Worm (Caenorhabditis elegans) whole organism, L2 larva: ENCODE results near the gene pho-4.

Experiments
- C34F6.9 ChIP-seq: fragments of 150-350 bp; optimal IDR thresholded peaks from 2 replicates; lab custom pipeline; 2014; ENCODE audit warnings: missing biosample characterization, missing genetic modification characterization
- F13H6.1 ChIP-seq: sonication (generic microtip); optimal IDR thresholded peaks from 2 replicates; lab custom pipeline; 2016; ENCODE audit warnings: missing genetic modification characterization, missing compliant biosample characterization
- Y55F3AM.14 ChIP-seq: fragments of 200-800 bp; sonication (Bioruptor generic); optimal IDR thresholded peaks from 2 replicates; lab custom pipeline; 2018; ENCODE audit warnings: mild to moderate bottlenecking, missing genetic modification characterization, missing compliant biosample characterization
- ZK546.5 ChIP-seq: sonication (generic microtip); optimal IDR thresholded peaks from 2 replicates; lab custom pipeline; 2017; ENCODE audit warnings: missing biosample characterization, missing genetic modification characterization
- alr-1 ChIP-seq: fragments of 150-350 bp; optimal IDR thresholded peaks from 2 replicates; lab custom pipeline; 2014; ENCODE audit warnings: missing biosample characterization, missing genetic modification characterization
- aly-2 ChIP-seq: fragments of 150-350 bp; optimal IDR thresholded peaks from 2 replicates; lab custom pipeline; 2014; ENCODE audit warnings: missing biosample characterization, missing genetic modification characterization
- ama-1 ChIP-seq: fragments of 150-350 bp; optimal IDR thresholded peaks from 2 replicates; lab custom pipeline; 2018; ENCODE audit warnings: inconsistent platforms
- blmp-1 ChIP-seq: sonication (generic microtip); optimal IDR thresholded peaks from 2 replicates; lab custom pipeline; 2017; ENCODE audit warnings: missing genetic modification characterization, mild to moderate bottlenecking, missing compliant biosample characterization, antibody characterized with exemption, moderate library complexity; ENCODE audit not compliant: insufficient read depth
- ceh-16 ChIP-seq: fragments of 150-350 bp; optimal IDR thresholded peaks from 2 replicates; lab custom pipeline; 2014; ENCODE audit warnings: missing biosample characterization, missing genetic modification characterization
- ceh-82 ChIP-seq: fragments of 150-350 bp; optimal IDR thresholded peaks from 2 replicates; lab custom pipeline; 2014; ENCODE audit warnings: missing biosample characterization, missing genetic modification characterization
- crh-2 ChIP-seq: sonication (generic microtip); optimal IDR thresholded peaks from 2 replicates; lab custom pipeline; 2017; ENCODE audit warnings: missing biosample characterization, missing genetic modification characterization
- dmd-4 ChIP-seq: sonication (generic microtip); optimal IDR thresholded peaks from 2 replicates; lab custom pipeline; 2017; ENCODE audit warnings: missing biosample characterization, missing genetic modification characterization
- egl-27 ChIP-seq: sonication (generic microtip); optimal IDR thresholded peaks from 3 replicates; lab custom pipeline; 2017; ENCODE audit warnings: missing biosample characterization, missing genetic modification reagents, missing genetic modification characterization
- elt-1 ChIP-seq: fragments of 150-350 bp; optimal IDR thresholded peaks from 2 replicates; lab custom pipeline; 2014; ENCODE audit warnings: missing biosample characterization, missing genetic modification characterization
- elt-3 ChIP-seq: sonication (generic microtip); optimal IDR thresholded peaks from 2 replicates; lab custom pipeline; 2017; ENCODE audit warnings: missing biosample characterization, missing genetic modification characterization
- fos-1 ChIP-seq: fragments of 150-350 bp; optimal IDR thresholded peaks from 2 replicates; lab custom pipeline; 2014; ENCODE audit warnings: missing biosample characterization, missing genetic modification characterization
- gmeb-1 ChIP-seq: fragments of 150-350 bp; optimal IDR thresholded peaks from 2 replicates; lab custom pipeline; 2014; ENCODE audit warnings: missing biosample characterization, missing genetic modification characterization
- lin-11 ChIP-seq: fragments of 150-350 bp; sonication (generic microtip); optimal IDR thresholded peaks from 2 replicates; lab custom pipeline; 2014; ENCODE audit warnings: missing biosample characterization, missing genetic modification characterization, inconsistent platforms, mixed read lengths
- lin-13 ChIP-seq: fragments of 150-350 bp; optimal IDR thresholded peaks from 2 replicates; lab custom pipeline; 2014; ENCODE audit warnings: missing biosample characterization, missing genetic modification reagents, missing genetic modification characterization
- lin-39 ChIP-seq: fragments of 150-350 bp; optimal IDR thresholded peaks from 2 replicates; lab custom pipeline; 2014; ENCODE audit warnings: missing biosample characterization, missing genetic modification reagents, missing genetic modification characterization
- lsy-2 ChIP-seq, 2 experiments: fragments of 150-350 bp in 1 of 2; sonication (generic microtip) in 1 of 2; optimal IDR thresholded peaks; 2 replicates each; lab custom pipeline; 2014 to 2017; ENCODE audit warnings: missing biosample characterization in 2 of 2, missing genetic modification characterization in 2 of 2
- mab-5 ChIP-seq: fragments of 150-350 bp; optimal IDR thresholded peaks from 2 replicates; lab custom pipeline; 2014; ENCODE audit warnings: missing biosample characterization, missing genetic modification characterization
- mbf-1 ChIP-seq: sonication (generic microtip); optimal IDR thresholded peaks from 2 replicates; lab custom pipeline; 2017; ENCODE audit warnings: missing biosample characterization, missing genetic modification characterization
- mdl-1 ChIP-seq, 2 experiments: fragments of 150-350 bp in 1 of 2; sonication (generic microtip) in 1 of 2; optimal IDR thresholded peaks; 2 replicates each; lab custom pipeline; 2017; ENCODE audit warnings: missing biosample characterization in 2 of 2, missing genetic modification characterization in 2 of 2
- nhr-10 ChIP-seq: sonication (generic microtip); optimal IDR thresholded peaks from 2 replicates; lab custom pipeline; 2017; ENCODE audit warnings: missing biosample characterization, missing genetic modification characterization
- nhr-11 ChIP-seq: fragments of 150-350 bp; optimal IDR thresholded peaks from 2 replicates; lab custom pipeline; 2014; ENCODE audit warnings: missing biosample characterization, missing genetic modification characterization
- nhr-12 ChIP-seq: fragments of 150-350 bp; optimal IDR thresholded peaks from 2 replicates; lab custom pipeline; 2014; ENCODE audit warnings: missing biosample characterization, missing genetic modification characterization
- nhr-129 ChIP-seq: fragments of 150-350 bp; optimal IDR thresholded peaks from 2 replicates; lab custom pipeline; 2014; ENCODE audit warnings: missing biosample characterization, missing genetic modification characterization
- nhr-21 ChIP-seq: fragments of 150-350 bp; optimal IDR thresholded peaks from 2 replicates; lab custom pipeline; 2014; ENCODE audit warnings: missing biosample characterization, missing genetic modification characterization
- nhr-23 ChIP-seq: fragments of 150-350 bp; optimal IDR thresholded peaks from 2 replicates; lab custom pipeline; 2014; ENCODE audit warnings: missing biosample characterization, missing genetic modification reagents, missing genetic modification characterization
- nhr-237 ChIP-seq: fragments of 150-350 bp; optimal IDR thresholded peaks from 2 replicates; lab custom pipeline; 2014; ENCODE audit warnings: missing biosample characterization, missing genetic modification characterization
- nhr-25 ChIP-seq: fragments of 150-350 bp; sonication (generic microtip); optimal IDR thresholded peaks from 3 replicates; lab custom pipeline; 2014; ENCODE audit warnings: missing biosample characterization, missing genetic modification characterization
- nhr-6 ChIP-seq: fragments of 150-350 bp; optimal IDR thresholded peaks from 2 replicates; lab custom pipeline; 2014; ENCODE audit warnings: missing biosample characterization, missing genetic modification characterization
- peb-1 ChIP-seq: fragments of 150-350 bp; optimal IDR thresholded peaks from 2 replicates; lab custom pipeline; 2014; ENCODE audit warnings: missing biosample characterization, missing genetic modification characterization
- sem-4 ChIP-seq: fragments of 150-350 bp; optimal IDR thresholded peaks from 2 replicates; lab custom pipeline; 2014; ENCODE audit warnings: missing biosample characterization, missing genetic modification reagents, missing genetic modification characterization
- skn-1 ChIP-seq: sonication (generic microtip); optimal IDR thresholded peaks from 2 replicates; lab custom pipeline; 2017; ENCODE audit warnings: missing biosample characterization, missing genetic modification characterization
- sma-3 ChIP-seq: sonication (generic microtip); optimal IDR thresholded peaks from 2 replicates; lab custom pipeline; 2016; ENCODE audit warnings: missing genetic modification reagents, missing genetic modification characterization, missing compliant biosample characterization
- sma-9 ChIP-seq, 2 experiments: fragments of 150-350 bp in 1 of 2; sonication (generic microtip) in 1 of 2; optimal IDR thresholded peaks; 2 replicates each; lab custom pipeline; 2014 to 2016; ENCODE audit warnings: missing genetic modification characterization in 2 of 2, mild to moderate bottlenecking in 1 of 2, missing biosample characterization in 1 of 2, missing compliant biosample characterization in 1 of 2, missing genetic modification reagents in 1 of 2, moderate library complexity in 1 of 2
- snpc-4 ChIP-seq: fragments of 150-350 bp; optimal IDR thresholded peaks from 2 replicates; lab custom pipeline; 2014; ENCODE audit warnings: missing biosample characterization, missing genetic modification characterization
- unc-55 ChIP-seq: fragments of 150-350 bp; sonication (generic microtip); optimal IDR thresholded peaks from 3 replicates; lab custom pipeline; 2014; ENCODE audit warnings: missing biosample characterization, missing genetic modification reagents, missing genetic modification characterization
- unc-62 ChIP-seq: fragments of 150-350 bp; optimal IDR thresholded peaks from 2 replicates; lab custom pipeline; 2014; ENCODE audit warnings: missing biosample characterization, missing genetic modification reagents, missing genetic modification characterization
- zag-1 ChIP-seq: fragments of 150-350 bp; optimal IDR thresholded peaks from 2 replicates; lab custom pipeline; 2014; ENCODE audit warnings: missing biosample characterization, missing genetic modification characterization
- ztf-1 ChIP-seq: fragments of 200-800 bp; sonication (Bioruptor generic); conservative IDR thresholded peaks from 2 replicates; pipeline ENCODE4 v1.3.6; 2022; ENCODE audit warnings: missing genetic modification characterization, missing compliant biosample characterization
- ztf-11 ChIP-seq: sonication (generic microtip); optimal IDR thresholded peaks from 2 replicates; lab custom pipeline; 2017; ENCODE audit warnings: missing biosample characterization, missing genetic modification characterization
- ztf-4 ChIP-seq: fragments of 150-350 bp; optimal IDR thresholded peaks from 2 replicates; lab custom pipeline; 2014; ENCODE audit warnings: missing biosample characterization, missing genetic modification characterization

The pho-4 gene

DNA sequence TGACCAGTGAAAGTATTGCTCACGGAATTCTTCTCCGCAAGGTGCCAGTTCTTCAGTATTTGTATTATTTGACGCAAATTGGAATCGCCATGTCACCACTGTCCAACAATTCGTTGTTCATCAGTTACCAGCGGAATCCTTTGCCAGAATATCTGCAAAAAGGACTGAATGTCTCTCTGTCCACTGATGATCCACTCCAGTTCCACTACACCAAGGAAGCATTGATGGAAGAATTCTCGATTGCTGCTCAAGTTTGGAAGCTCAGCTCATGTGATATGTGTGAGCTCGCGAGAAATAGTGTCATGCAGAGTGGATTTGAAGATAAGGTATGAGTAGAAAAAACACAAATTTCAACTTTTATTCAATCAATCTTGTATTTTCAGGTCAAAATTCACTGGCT is 29.1 kb downstream of the pho-4 start:
- TF ChIP-seq lsy-2 (tag; optimal IDR thresholded peaks at IDR 0.05; lab: Kevin White, UChicago) (no peak), sma-3 (GFP tag; lab: Kevin White, UChicago) (peak; percentile 32), alr-1 (tag; lab: Kevin White, UChicago) (no peak), ztf-4 (tag; lab: Kevin White, UChicago) (no peak), lin-11 (tag; lab: Kevin White, UChicago) (no peak)
- TF ChIP-seq, all 48 proteins: peak for 1

- TF ChIP-seq mbf-1 (tag; lab: Kevin White, UChicago) (no peak), unc-62 (GFP tag; lab: Kevin White, UChicago) (no peak)
Measured at ce11 chrII:5205286-5205685, 33.0 kb downstream of the pho-4 start.

- TF ChIP-seq unc-55 (GFP tag; lab: Kevin White, UChicago) (no peak), mab-5 (tag; lab: Kevin White, UChicago) (no peak), nhr-12 (tag; lab: Kevin White, UChicago) (no peak), aly-2 (tag; lab: Kevin White, UChicago) (no peak), lsy-2 (tag; optimal IDR thresholded peaks at IDR 0.05; lab: Kevin White, UChicago) (no peak), nhr-6 (tag; lab: Kevin White, UChicago) (no peak), crh-2 (tag; lab: Kevin White, UChicago) (no peak), lin-39 (tag; lab: Kevin White, UChicago) (no peak), ceh-16 (tag; lab: Kevin White, UChicago) (no peak), ztf-1 (GFP tag; lab: Robert Waterston, UW) (no peak), elt-1 (tag; lab: Kevin White, UChicago) (no peak), C34F6.9 (tag; lab: Kevin White, UChicago) (peak; percentile 38), dmd-4 (no peak), nhr-23 (tag; lab: Kevin White, UChicago) (no peak), egl-27 (tag; lab: Kevin White, UChicago) (no peak), ZK546.5 (tag; lab: Kevin White, UChicago) (no peak), nhr-129 (peak; percentile 47), sem-4 (tag; lab: Kevin White, UChicago) (no peak), lin-11 (tag; lab: Kevin White, UChicago) (no peak), mbf-1 (tag; lab: Kevin White, UChicago) (no peak), nhr-11 (tag; lab: Kevin White, UChicago) (no peak), nhr-25 (tag; lab: Kevin White, UChicago) (no peak), ztf-11 (tag; lab: Kevin White, UChicago) (no peak), nhr-237 (tag; lab: Kevin White, UChicago) (no peak), elt-3 (tag; lab: Kevin White, UChicago) (no peak), skn-1 (peak; percentile 6), zag-1 (no peak), nhr-10 (tag; lab: Kevin White, UChicago) (no peak), nhr-21 (tag; lab: Kevin White, UChicago) (no peak), gmeb-1 (tag; lab: Kevin White, UChicago) (peak; percentile 24), F13H6.1 (tag; lab: Kevin White, UChicago) (peak; percentile 27), ceh-82 (tag; lab: Kevin White, UChicago) (no peak), lin-13 (GFP tag; lab: Kevin White, UChicago) (no peak), fos-1 (tag; lab: Kevin White, UChicago) (peak; percentile 60), ztf-4 (tag; lab: Kevin White, UChicago) (no peak), peb-1 (tag; lab: Kevin White, UChicago) (no peak), blmp-1 (tag; lab: Kevin White, UChicago) (no peak), sma-3 (GFP tag; lab: Kevin White, UChicago) (peak; percentile 16), snpc-4 (tag; lab: Kevin White, UChicago) (no peak), ama-1 (lab: Kevin White, UChicago) (no peak), sma-9 (GFP tag; optimal IDR thresholded peaks at IDR 0.05; lab: Kevin White, UChicago) (peak; percentile 30), sma-9 (tag; optimal IDR thresholded peaks at IDR 0.05; lab: Kevin White, UChicago) (no peak), mdl-1 (tag; optimal IDR thresholded peaks at IDR 0.05; lab: Kevin White, UChicago) (no peak), alr-1 (tag; lab: Kevin White, UChicago) (no peak), Y55F3AM.14 (GFP tag; lab: Kevin White, UChicago) (no peak), unc-62 (GFP tag; lab: Kevin White, UChicago) (no peak)
Measured at ce11 chrII:5202930-5203329, 35.3 kb downstream of the pho-4 start, which contains the start of gene ampd-1. Gene ampd-1 (plus strand): TSS chrII:5203322.
